Worm (Caenorhabditis elegans): ENCODE results near the gene rps-11.

- TF ChIP-seq ztf-11 (tag; optimal IDR thresholded peaks at IDR 0.05) (no peak), flh-1 (GFP tag; optimal IDR thresholded peaks at IDR 0.05) (no peak), lsy-2 (tag; optimal IDR thresholded peaks at IDR 0.05) (no peak), nhr-12 (tag; optimal IDR thresholded peaks at IDR 0.05) (no peak), elt-1 (tag; optimal IDR thresholded peaks at IDR 0.05; ENCODE audit: borderline replicate concordance, insufficient read depth) (no peak), lin-13 (tag; optimal IDR thresholded peaks at IDR 0.05) (no peak), unc-62 (GFP tag; optimal IDR thresholded peaks at IDR 0.05) (no peak), drap-1 (GFP tag; optimal IDR thresholded peaks at IDR 0.05) (no peak), snpc-4 (tag; optimal IDR thresholded peaks at IDR 0.05) (no peak), ces-1 (GFP tag; optimal IDR thresholded peaks at IDR 0.05) (no peak)
Measured at ce11 chrIV:11620909-11621308, 18.5 kb downstream of the rps-11 start, which contains the start of gene dsl-5.
